Fruit fly (Drosophila melanogaster) whole organism, embryonic: ENCODE data around the gene Vha55.

ENCODE experiments used
- Aef1 ChIP-seq: fragments of 200-800 bp; sonication (Bioruptor generic); IDR thresholded peaks from 3 replicates; pipeline ENCODE4 v1.3.6; 2022; ENCODE audit warnings: missing biosample characterization, missing genetic modification characterization
- CG11696 ChIP-seq: fragments of 200-800 bp; sonication (Bioruptor generic); IDR thresholded peaks from 2 replicates; pipeline ENCODE4 v1.3.6; 2022; ENCODE audit warnings: missing biosample characterization, missing genetic modification characterization
- CG12744 ChIP-seq: fragments of 200-800 bp; sonication (Bioruptor generic); optimal IDR thresholded peaks from 2 replicates; lab custom pipeline; 2016; ENCODE audit warnings: missing biosample characterization, missing genetic modification characterization
- CG1832 ChIP-seq: fragments of 200-800 bp; sonication (Bioruptor generic); optimal IDR thresholded peaks from 2 replicates; lab custom pipeline; 2017; ENCODE audit warnings: missing biosample characterization, mild to moderate bottlenecking, missing genetic modification characterization, inconsistent platforms
- CG2202 ChIP-seq: fragments of 200-800 bp; sonication (Bioruptor generic); optimal IDR thresholded peaks from 2 replicates; lab custom pipeline; 2018; ENCODE audit warnings: missing biosample characterization, mild to moderate bottlenecking, missing genetic modification characterization
- CG2678 ChIP-seq: fragments of 200-800 bp; sonication (Bioruptor generic); optimal IDR thresholded peaks from 3 replicates; lab custom pipeline; 2019; ENCODE audit warnings: missing biosample characterization, mild to moderate bottlenecking, missing genetic modification characterization, moderate library complexity
- CG2875 ChIP-seq: fragments of 200-800 bp; sonication (Bioruptor generic); optimal IDR thresholded peaks from 2 replicates; lab custom pipeline; 2017; ENCODE audit warnings: missing biosample characterization, mild to moderate bottlenecking, missing genetic modification characterization, missing genetic modification reagents
- CG30431 ChIP-seq: fragments of 200-800 bp; sonication (Bioruptor generic); optimal IDR thresholded peaks from 2 replicates; lab custom pipeline; 2017; ENCODE audit warnings: missing biosample characterization, missing genetic modification characterization
- CG3995 ChIP-seq: fragments of 200-800 bp; sonication (Bioruptor generic); optimal IDR thresholded peaks from 3 replicates; lab custom pipeline; 2016; ENCODE audit warnings: missing biosample characterization, missing genetic modification characterization
- CG6175 ChIP-seq: fragments of 200-800 bp; sonication (Bioruptor generic); IDR thresholded peaks from 3 replicates; pipeline ENCODE4 v1.3.6; 2022; ENCODE audit warnings: missing biosample characterization, missing genetic modification characterization
- CG6689 ChIP-seq: fragments of 200-800 bp; sonication (Bioruptor generic); IDR thresholded peaks from 2 replicates; pipeline ENCODE4 v1.3.6; 2022; ENCODE audit warnings: missing biosample characterization, missing genetic modification characterization
- CG6854 ChIP-seq: fragments of 200-800 bp; sonication (Bioruptor generic); optimal IDR thresholded peaks from 3 replicates; lab custom pipeline; 2017; ENCODE audit warnings: missing biosample characterization, mild to moderate bottlenecking, missing genetic modification characterization
- CG7372 ChIP-seq: fragments of 200-800 bp; sonication (Bioruptor generic); IDR thresholded peaks from 2 replicates; pipeline ENCODE4 v1.3.6; 2022; ENCODE audit warnings: missing biosample characterization, missing genetic modification characterization
- CG8478 ChIP-seq: fragments of >200 bp; optimal IDR thresholded peaks from 2 replicates; lab custom pipeline; 2018
- CG8944 ChIP-seq: fragments of 200-800 bp; sonication (Bioruptor generic); optimal IDR thresholded peaks from 3 replicates; lab custom pipeline; 2016; ENCODE audit warnings: missing biosample characterization, missing genetic modification characterization
- CG9876 ChIP-seq: fragments of 200-800 bp; sonication (Bioruptor generic); optimal IDR thresholded peaks from 2 replicates; lab custom pipeline; 2016; ENCODE audit warnings: missing biosample characterization, missing genetic modification characterization
- CkIIα-i1 ChIP-seq: fragments of 200-800 bp; sonication (Bioruptor generic); IDR thresholded peaks from 2 replicates; pipeline ENCODE4 v1.3.6; 2022; ENCODE audit warnings: missing biosample characterization, missing genetic modification characterization
- Dp ChIP-seq: fragments of 200-800 bp; sonication (Bioruptor generic); optimal IDR thresholded peaks from 2 replicates; lab custom pipeline; 2018; ENCODE audit warnings: missing biosample characterization, mild to moderate bottlenecking, missing genetic modification characterization, moderate library complexity
- Fer1 ChIP-seq: fragments of 200-800 bp; sonication (Bioruptor generic); optimal IDR thresholded peaks from 2 replicates; lab custom pipeline; 2017; ENCODE audit warnings: missing biosample characterization, mild to moderate bottlenecking, missing genetic modification characterization
- Fer2 ChIP-seq: fragments of 200-800 bp; sonication (Bioruptor generic); optimal IDR thresholded peaks from 2 replicates; lab custom pipeline; 2018; ENCODE audit warnings: missing biosample characterization, mild to moderate bottlenecking, missing genetic modification characterization, moderate library complexity
- H2.0 ChIP-seq: fragments of 200-800 bp; sonication (Bioruptor generic); IDR thresholded peaks from 2 replicates; pipeline ENCODE4 v1.3.6; 2022; ENCODE audit warnings: missing biosample characterization, missing genetic modification characterization
- Hand ChIP-seq: fragments of 200-800 bp; sonication (Bioruptor generic); optimal IDR thresholded peaks from 2 replicates; lab custom pipeline; 2017; ENCODE audit warnings: mild to moderate bottlenecking, missing biosample characterization, missing genetic modification reagents, missing genetic modification characterization
- HmgD ChIP-seq: fragments of 200-800 bp; sonication (Bioruptor generic); optimal IDR thresholded peaks from 3 replicates; lab custom pipeline; 2016; ENCODE audit warnings: missing biosample characterization, missing genetic modification characterization
- Rx ChIP-seq: fragments of 200-800 bp; sonication (Bioruptor generic); IDR thresholded peaks from 2 replicates; pipeline ENCODE4 v1.3.6; 2022; ENCODE audit warnings: missing biosample characterization, missing genetic modification characterization
- Sin3A ChIP-seq: fragments of >200 bp; optimal IDR thresholded peaks from 2 replicates; lab custom pipeline; 2018
- TFAM ChIP-seq: fragments of 200-800 bp; sonication (Bioruptor generic); optimal IDR thresholded peaks from 2 replicates; lab custom pipeline; 2017; ENCODE audit warnings: missing biosample characterization, missing genetic modification characterization, inconsistent platforms
- ara ChIP-seq: fragments of 200-800 bp; sonication (Bioruptor generic); IDR thresholded peaks from 2 replicates; pipeline ENCODE4 v1.3.6; 2022; ENCODE audit warnings: missing biosample characterization, missing genetic modification characterization
- ase ChIP-seq: fragments of 200-800 bp; sonication (Bioruptor generic); IDR thresholded peaks from 3 replicates; pipeline ENCODE4 v1.3.6; 2022; ENCODE audit warnings: missing biosample characterization, missing genetic modification characterization
- bowl ChIP-seq: fragments of 200-800 bp; sonication (Bioruptor generic); IDR thresholded peaks from 2 replicates; pipeline ENCODE4 v1.3.6; 2022; ENCODE audit warnings: missing biosample characterization, missing genetic modification characterization
- bsh ChIP-seq, 2 experiments: fragments of 200-800 bp; sonication (Bioruptor generic); optimal IDR thresholded peaks; 2 replicates each; lab custom pipeline; 2017 to 2018; ENCODE audit warnings: mild to moderate bottlenecking in 2 of 2, missing biosample characterization in 2 of 2, missing genetic modification characterization in 2 of 2, moderate library complexity in 1 of 2
- crol ChIP-seq: fragments of 200-800 bp; sonication (Bioruptor generic); IDR thresholded peaks from 2 replicates; pipeline ENCODE4 v1.3.6; 2022; ENCODE audit warnings: missing biosample characterization, missing genetic modification characterization
- dati ChIP-seq: fragments of 200-800 bp; sonication (Bioruptor generic); IDR thresholded peaks from 2 replicates; pipeline ENCODE4 v1.3.6; 2022; ENCODE audit warnings: missing biosample characterization, missing genetic modification characterization
- dimm ChIP-seq: fragments of 200-800 bp; sonication (Bioruptor generic); IDR thresholded peaks from 2 replicates; pipeline ENCODE4 v1.3.6; 2022; ENCODE audit warnings: missing biosample characterization, missing genetic modification characterization
- dm ChIP-seq: fragments of 200-800 bp; sonication (Bioruptor generic); optimal IDR thresholded peaks from 3 replicates; lab custom pipeline; 2016; ENCODE audit warnings: missing biosample characterization, missing genetic modification characterization
- dmrt11E ChIP-seq: fragments of 200-800 bp; sonication (Bioruptor generic); optimal IDR thresholded peaks from 3 replicates; lab custom pipeline; 2018; ENCODE audit warnings: missing biosample characterization, mild to moderate bottlenecking, missing genetic modification characterization, moderate library complexity
- emc ChIP-seq: fragments of 200-800 bp; sonication (Bioruptor generic); optimal IDR thresholded peaks from 2 replicates; lab custom pipeline; 2016; ENCODE audit warnings: missing biosample characterization, missing genetic modification characterization
- ems ChIP-seq: fragments of 200-800 bp; sonication (Bioruptor generic); optimal IDR thresholded peaks from 3 replicates; lab custom pipeline; 2016; ENCODE audit warnings: missing biosample characterization, missing genetic modification characterization
- gfzf ChIP-seq: fragments of 200-800 bp; sonication (Bioruptor generic); optimal IDR thresholded peaks from 2 replicates; lab custom pipeline; 2016; ENCODE audit warnings: missing biosample characterization, mild to moderate bottlenecking, missing genetic modification characterization, moderate library complexity
- gro ChIP-seq: fragments of 200-800 bp; sonication (Bioruptor generic); optimal IDR thresholded peaks from 2 replicates; lab custom pipeline; 2016; ENCODE audit warnings: missing biosample characterization, missing genetic modification characterization
- jumu ChIP-seq: fragments of 200-800 bp; sonication (Bioruptor generic); optimal IDR thresholded peaks from 3 replicates; lab custom pipeline; 2016; ENCODE audit warnings: missing biosample characterization, missing genetic modification characterization
- maf-S ChIP-seq: fragments of 200-800 bp; sonication (Bioruptor generic); optimal IDR thresholded peaks from 2 replicates; lab custom pipeline; 2016; ENCODE audit warnings: missing biosample characterization, missing genetic modification characterization
- oc ChIP-seq: fragments of 200-800 bp; sonication (Bioruptor generic); optimal IDR thresholded peaks from 2 replicates; lab custom pipeline; 2018; ENCODE audit warnings: missing biosample characterization, mild to moderate bottlenecking, missing genetic modification characterization, moderate library complexity
- onecut ChIP-seq: fragments of 200-800 bp; sonication (Bioruptor generic); IDR thresholded peaks from 2 replicates; pipeline ENCODE4 v1.3.6; 2022; ENCODE audit warnings: missing biosample characterization, missing genetic modification characterization
- pum ChIP-seq: fragments of 200-800 bp; sonication (Bioruptor generic); optimal IDR thresholded peaks from 2 replicates; lab custom pipeline; 2016; ENCODE audit warnings: missing biosample characterization, missing genetic modification characterization
- slbo ChIP-seq: fragments of 200-800 bp; sonication (Bioruptor generic); IDR thresholded peaks from 2 replicates; pipeline ENCODE4 v1.3.6; 2022; ENCODE audit warnings: missing biosample characterization, missing genetic modification characterization
- tll ChIP-seq, 2 experiments: fragments of 200-800 bp in 1 of 2; fragments of >200 bp in 1 of 2; sonication (Bioruptor generic) in 1 of 2; optimal IDR thresholded peaks; 2 replicates each; lab custom pipeline; 2017 to 2019; ENCODE audit warnings: missing biosample characterization in 2 of 2, missing genetic modification characterization in 2 of 2, mild to moderate bottlenecking in 1 of 2, moderate library complexity in 1 of 2
- trh ChIP-seq: fragments of 200-800 bp; sonication (Bioruptor generic); optimal IDR thresholded peaks from 2 replicates; lab custom pipeline; 2016; ENCODE audit warnings: missing biosample characterization, missing genetic modification characterization
- unc-4 ChIP-seq: fragments of 200-800 bp; sonication (Bioruptor generic); IDR thresholded peaks from 2 replicates; pipeline ENCODE4 v1.3.6; 2022; ENCODE audit warnings: missing biosample characterization, missing genetic modification characterization; ENCODE audit not compliant: partially characterized antibody
- vnd ChIP-seq: fragments of 200-800 bp; sonication (Bioruptor generic); IDR thresholded peaks from 3 replicates; pipeline ENCODE4 v1.3.6; 2022; ENCODE audit warnings: missing biosample characterization, missing genetic modification characterization; ENCODE audit not compliant: partially characterized antibody
- zf30C ChIP-seq: fragments of 200-800 bp; sonication (Bioruptor generic); optimal IDR thresholded peaks from 3 replicates; lab custom pipeline; 2018; ENCODE audit warnings: missing biosample characterization, mild to moderate bottlenecking, missing genetic modification characterization

Gene Vha55

dm6 chr3R:12653511-12654252, 26.1 kb upstream of the Vha55 start (continued):
- peak; percentile 84 for TF ChIP-seq CG7372
- TF ChIP-seq zf30C (GFP tag; lab: Kevin White, UChicago) = no peak
- TF ChIP-seq CG2875 (GFP tag; lab: Kevin White, UChicago) = peak; percentile 70
- peak; percentile 86 for TF ChIP-seq CG6689 (GFP tag; lab: Robert Waterston, UW)
- TF ChIP-seq Hand = peak; percentile 3
- TF ChIP-seq CG3995 = peak; percentile 38
- TF ChIP-seq pum = peak; percentile 81
- TF ChIP-seq CG30431 (GFP tag; lab: Kevin White, UChicago) = peak; percentile 74
- peak; percentile 90 for TF ChIP-seq CG2678
- no peak for TF ChIP-seq vnd (GFP tag; lab: Robert Waterston, UW)
- peak; percentile 74 for TF ChIP-seq ase (GFP tag; lab: Robert Waterston, UW)
- TF ChIP-seq maf-S (GFP tag; lab: Kevin White, UChicago) = peak; percentile 73
- no peak for TF ChIP-seq CkIIα-i1 (GFP tag; lab: Robert Waterston, UW)
- TF ChIP-seq CG11696 = 0 out of 2 replicates have a peak, but pooled peaks have one; percentile 46
- TF ChIP-seq CG9876 = peak; percentile 59
- TF ChIP-seq ara (GFP tag; lab: Robert Waterston, UW) = peak; percentile 70
- no peak for TF ChIP-seq crol
- no peak for TF ChIP-seq CG1832 (GFP tag; lab: Kevin White, UChicago)
- TF ChIP-seq tll (GFP tag; optimal IDR thresholded peaks at IDR 0.05; lab: Kevin White, UChicago) = no peak
- peak; percentile 8; the same call in 1 of the 3 replicates for TF ChIP-seq CG6175 (GFP tag; lab: Robert Waterston, UW)
- TF ChIP-seq CG2202 = no peak
- peak; percentile 77 for TF ChIP-seq dm (GFP tag; lab: Kevin White, UChicago)
- TF ChIP-seq Fer1 = peak; percentile 78
- peak; percentile 64 for TF ChIP-seq onecut (GFP tag; lab: Robert Waterston, UW)
- TF ChIP-seq ems (GFP tag; lab: Kevin White, UChicago) = peak; percentile 73
- no peak for TF ChIP-seq Dp
- TF ChIP-seq CG8478 (lab: Kevin White, UChicago) = no peak
- peak; percentile 55; the same call in 1 of the 2 replicates for TF ChIP-seq dati (GFP tag; lab: Robert Waterston, UW)
- peak; percentile 71 for TF ChIP-seq CG6854 (GFP tag; lab: Kevin White, UChicago)
- peak; percentile 76 for TF ChIP-seq oc
- TF ChIP-seq slbo (GFP tag; lab: Robert Waterston, UW) = peak; percentile 82
- peak; percentile 65 for TF ChIP-seq CG12744 (GFP tag; lab: Kevin White, UChicago)
- TF ChIP-seq Aef1 (GFP tag; lab: Robert Waterston, UW) = peak; percentile 87
- peak; percentile 46; the same call in 1 of the 2 replicates for TF ChIP-seq bowl (GFP tag; lab: Robert Waterston, UW)
- peak; percentile 52 for TF ChIP-seq emc (GFP tag; lab: Kevin White, UChicago)
- peak; percentile 61 for TF ChIP-seq Fer2 (tag; lab: Kevin White, UChicago)
- no peak for TF ChIP-seq gfzf (GFP tag; lab: Kevin White, UChicago)
- no peak for TF ChIP-seq gro (GFP tag; lab: Kevin White, UChicago)
- peak in 1 of 2 experiments; percentile 71 for TF ChIP-seq bsh (GFP tag; optimal IDR thresholded peaks at IDR 0.05; lab: Kevin White, UChicago)
- TF ChIP-seq Sin3A = no peak
- TF ChIP-seq dimm (GFP tag; lab: Robert Waterston, UW) = peak; percentile 60
- peak; percentile 80 for TF ChIP-seq jumu (GFP tag; lab: Kevin White, UChicago)
- no peak for TF ChIP-seq HmgD (GFP tag; lab: Kevin White, UChicago)
- peak; percentile 48 for TF ChIP-seq trh
- TF ChIP-seq TFAM (GFP tag; lab: Kevin White, UChicago) = no peak
- peak; percentile 56; the same call in 1 of the 2 replicates for TF ChIP-seq H2.0 (GFP tag; lab: Robert Waterston, UW)
- TF ChIP-seq dmrt11E (tag; lab: Kevin White, UChicago) = no peak
- peak; percentile 86 for TF ChIP-seq CG8944 (GFP tag; lab: Kevin White, UChicago)
- TF ChIP-seq unc-4 (GFP tag; lab: Robert Waterston, UW) = no peak
- peak; percentile 79 for TF ChIP-seq Rx
